Worm (Caenorhabditis elegans) whole organism, mixed stage, embryonic: Measurements from ENCODE around the gene C13A2.3.

Experiments used
- ceh-83 ChIP-seq: fragments of 200-800 bp; sonication (Bioruptor generic); optimal IDR thresholded peaks from 2 replicates; lab custom pipeline; 2018; ENCODE audit warnings: mild to moderate bottlenecking, missing genetic modification characterization, missing compliant biosample characterization
- ces-1 ChIP-seq: fragments of 150-350 bp; optimal IDR thresholded peaks from 2 replicates; lab custom pipeline; 2014; ENCODE audit warnings: missing biosample characterization, missing genetic modification reagents, missing genetic modification characterization
- elt-1 ChIP-seq: sonication (generic microtip); optimal IDR thresholded peaks from 2 replicates; lab custom pipeline; 2017; ENCODE audit warnings: missing genetic modification characterization, mild to moderate bottlenecking, missing compliant biosample characterization, antibody characterized with exemption, moderate library complexity, borderline replicate concordance; ENCODE audit not compliant: insufficient read depth
- lin-13 ChIP-seq: fragments of 150-350 bp; optimal IDR thresholded peaks from 2 replicates; lab custom pipeline; 2014; ENCODE audit warnings: missing biosample characterization, missing genetic modification characterization
- mab-5 ChIP-seq: fragments of 150-350 bp; optimal IDR thresholded peaks from 2 replicates; lab custom pipeline; 2014; ENCODE audit warnings: missing biosample characterization, missing genetic modification characterization
- nhr-12 ChIP-seq: fragments of 150-350 bp; optimal IDR thresholded peaks from 2 replicates; lab custom pipeline; 2014; ENCODE audit warnings: missing biosample characterization, missing genetic modification characterization
- nhr-237 ChIP-seq: fragments of 150-350 bp; optimal IDR thresholded peaks from 2 replicates; lab custom pipeline; 2014; ENCODE audit warnings: missing biosample characterization, missing genetic modification characterization
- nhr-28 ChIP-seq: fragments of 150-350 bp; optimal IDR thresholded peaks from 2 replicates; lab custom pipeline; 2014; ENCODE audit warnings: missing biosample characterization, missing genetic modification characterization
- pha-4 ChIP-seq: fragments of 150-350 bp; optimal IDR thresholded peaks from 2 replicates; lab custom pipeline; 2018; ENCODE audit warnings: missing biosample characterization, missing genetic modification reagents, missing genetic modification characterization
- tbx-8 ChIP-seq: fragments of 200-800 bp; sonication (Bioruptor generic); optimal IDR thresholded peaks from 2 replicates; lab custom pipeline; 2018; ENCODE audit warnings: mild to moderate bottlenecking, missing genetic modification characterization, moderate library complexity, missing compliant biosample characterization
- unc-120 ChIP-seq: sonication (generic microtip); optimal IDR thresholded peaks from 2 replicates; lab custom pipeline; 2017; ENCODE audit warnings: missing genetic modification characterization, missing compliant biosample characterization; ENCODE audit not compliant: poor library complexity, severe bottlenecking
- unc-39 ChIP-seq: fragments of 150-350 bp; optimal IDR thresholded peaks from 2 replicates; lab custom pipeline; 2014; ENCODE audit warnings: missing biosample characterization, missing genetic modification characterization

- TF ChIP-seq ces-1 (GFP tag; lab: Kevin White, UChicago) (no peak), unc-120 (no peak), tbx-8 (GFP tag; lab: Kevin White, UChicago) (no peak), unc-39 (tag; lab: Kevin White, UChicago) (no peak), nhr-12 (tag; lab: Kevin White, UChicago) (no peak), pha-4 (tag; lab: Kevin White, UChicago) (no peak), lin-13 (tag; lab: Kevin White, UChicago) (no peak), elt-1 (no peak), nhr-28 (tag; lab: Kevin White, UChicago) (no peak), ceh-83 (GFP tag; lab: Kevin White, UChicago) (no peak), nhr-237 (tag; lab: Kevin White, UChicago) (no peak), mab-5 (tag; lab: Kevin White, UChicago) (no peak)
Measured at ce11 chrV:7326928-7327327, 44.8 kb downstream of the C13A2.3 start, which contains the start of gene F10G2.4.
